Worm (Caenorhabditis elegans) whole organism, L1 larva: Measurements from ENCODE around the gene spe-29.

Experiments used
- aly-2 ChIP-seq: fragments of 150-350 bp; optimal IDR thresholded peaks from 2 replicates; lab custom pipeline; 2014; ENCODE audit warnings: missing biosample characterization, missing genetic modification characterization
- fkh-10 ChIP-seq: sonication (generic microtip); optimal IDR thresholded peaks from 2 replicates; lab custom pipeline; 2017; ENCODE audit warnings: missing biosample characterization, missing genetic modification reagents, missing genetic modification characterization
- lin-13 ChIP-seq: fragments of 150-350 bp; optimal IDR thresholded peaks from 2 replicates; lab custom pipeline; 2014; ENCODE audit warnings: missing biosample characterization, missing genetic modification reagents, missing genetic modification characterization
- mdl-1 ChIP-seq, 2 experiments: fragments of 150-350 bp; optimal IDR thresholded peaks; 2 replicates each; lab custom pipeline; 2014 to 2017; ENCODE audit warnings: missing biosample characterization in 2 of 2, missing genetic modification characterization in 2 of 2, inconsistent platforms in 1 of 2
- mep-1 ChIP-seq: fragments of 150-350 bp; optimal IDR thresholded peaks from 2 replicates; lab custom pipeline; 2014; ENCODE audit warnings: missing biosample characterization, missing genetic modification characterization
- nhr-11 ChIP-seq: fragments of 150-350 bp; optimal IDR thresholded peaks from 2 replicates; lab custom pipeline; 2014; ENCODE audit warnings: missing biosample characterization, missing genetic modification characterization
- nhr-77 ChIP-seq: fragments of 150-350 bp; optimal IDR thresholded peaks from 2 replicates; lab custom pipeline; 2014; ENCODE audit warnings: missing biosample characterization, missing genetic modification characterization
- snpc-4 ChIP-seq: fragments of 150-350 bp; optimal IDR thresholded peaks from 2 replicates; lab custom pipeline; 2014; ENCODE audit warnings: missing biosample characterization, missing genetic modification characterization
- snu-23 ChIP-seq: sonication (generic microtip); optimal IDR thresholded peaks from 2 replicates; lab custom pipeline; 2016; ENCODE audit warnings: missing genetic modification characterization, missing compliant biosample characterization
- swsn-7 ChIP-seq: sonication (generic microtip); optimal IDR thresholded peaks from 2 replicates; lab custom pipeline; 2016; ENCODE audit warnings: missing genetic modification characterization, missing compliant biosample characterization
- unc-130 ChIP-seq: fragments of 150-350 bp; optimal IDR thresholded peaks from 2 replicates; lab custom pipeline; 2017; ENCODE audit warnings: missing biosample characterization, missing genetic modification characterization, inconsistent platforms
- ztf-11 ChIP-seq, 2 experiments: sonication (generic microtip); optimal IDR thresholded peaks; 2 replicates each; lab custom pipeline; 2016 to 2017; ENCODE audit warnings: missing genetic modification characterization in 2 of 2, missing biosample characterization in 1 of 2, missing compliant biosample characterization in 1 of 2

DNA sequence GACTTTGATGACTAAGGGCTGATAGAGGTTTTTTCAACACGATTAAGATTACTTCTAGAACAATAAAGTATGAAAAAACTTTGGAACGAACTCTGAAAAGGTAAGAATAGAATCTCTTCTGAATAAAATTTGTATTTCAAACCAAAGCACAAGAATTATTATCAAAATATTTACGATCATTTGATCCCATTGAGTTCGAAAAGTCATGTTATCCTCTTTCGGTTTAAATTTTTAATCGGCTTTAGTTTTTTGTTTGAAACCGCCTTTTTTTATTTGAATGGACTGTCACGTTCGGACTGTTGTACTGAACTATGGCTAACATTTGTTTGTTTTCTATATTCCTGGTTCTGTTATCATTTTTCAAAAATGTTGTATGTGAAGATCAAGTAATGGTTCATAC lies 40.7 kb downstream of the spe-29 start, which contains the start of gene C47E12.9:
- TF ChIP-seq lin-13 (GFP tag; lab: Kevin White, UChicago), result no peak
- no peak for TF ChIP-seq mdl-1 (tag; optimal IDR thresholded peaks at IDR 0.05; lab: Kevin White, UChicago)
- no peak for TF ChIP-seq nhr-11 (tag; lab: Kevin White, UChicago)
- TF ChIP-seq snu-23 (GFP tag; lab: Kevin White, UChicago), result no peak
- no peak for TF ChIP-seq ztf-11 (tag; optimal IDR thresholded peaks at IDR 0.05; lab: Kevin White, UChicago)
- TF ChIP-seq mep-1 (tag; lab: Kevin White, UChicago), result no peak
- no peak for TF ChIP-seq fkh-10
- no peak for TF ChIP-seq aly-2
- TF ChIP-seq nhr-77 (tag; lab: Kevin White, UChicago), result no peak
- TF ChIP-seq unc-130, result no peak
- no peak for TF ChIP-seq snpc-4
- TF ChIP-seq swsn-7 (tag; lab: Kevin White, UChicago), result no peak
